Worm (Caenorhabditis elegans) whole organism, late embryonic: Measurements from ENCODE around the gene Y39A1A.21.

Experiments
- C08G9.2 ChIP-seq: sonication (generic microtip); optimal IDR thresholded peaks from 2 replicates; lab custom pipeline; 2016; ENCODE audit warnings: mild to moderate bottlenecking, missing genetic modification characterization, moderate library complexity, missing compliant biosample characterization
- Y22D7AL.16 ChIP-seq: sonication (generic microtip); optimal IDR thresholded peaks from 2 replicates; lab custom pipeline; 2016; ENCODE audit warnings: missing genetic modification characterization, missing compliant biosample characterization
- ahr-1 ChIP-seq: sonication (generic microtip); optimal IDR thresholded peaks from 2 replicates; lab custom pipeline; 2016; ENCODE audit warnings: missing genetic modification characterization, missing compliant biosample characterization
- ceh-34 ChIP-seq: sonication (generic microtip); optimal IDR thresholded peaks from 2 replicates; lab custom pipeline; 2016; ENCODE audit warnings: mild to moderate bottlenecking, missing genetic modification characterization, missing compliant biosample characterization
- elt-2 ChIP-seq: sonication (generic microtip); optimal IDR thresholded peaks from 2 replicates; lab custom pipeline; 2016; ENCODE audit warnings: missing genetic modification reagents, missing genetic modification characterization, missing compliant biosample characterization
- fkh-10 ChIP-seq: fragments of 150-350 bp; optimal IDR thresholded peaks from 2 replicates; lab custom pipeline; 2014; ENCODE audit warnings: missing biosample characterization, missing genetic modification reagents, missing genetic modification characterization
- hlh-30 ChIP-seq: sonication (generic microtip); optimal IDR thresholded peaks from 2 replicates; lab custom pipeline; 2017; ENCODE audit warnings: antibody characterized with exemption, missing genetic modification characterization, missing compliant biosample characterization; ENCODE audit not compliant: insufficient read depth
- lin-11 ChIP-seq: fragments of 200-800 bp; sonication (Bioruptor generic); optimal IDR thresholded peaks from 2 replicates; lab custom pipeline; 2018; ENCODE audit warnings: mild to moderate bottlenecking, missing genetic modification characterization, missing compliant biosample characterization

DNA sequence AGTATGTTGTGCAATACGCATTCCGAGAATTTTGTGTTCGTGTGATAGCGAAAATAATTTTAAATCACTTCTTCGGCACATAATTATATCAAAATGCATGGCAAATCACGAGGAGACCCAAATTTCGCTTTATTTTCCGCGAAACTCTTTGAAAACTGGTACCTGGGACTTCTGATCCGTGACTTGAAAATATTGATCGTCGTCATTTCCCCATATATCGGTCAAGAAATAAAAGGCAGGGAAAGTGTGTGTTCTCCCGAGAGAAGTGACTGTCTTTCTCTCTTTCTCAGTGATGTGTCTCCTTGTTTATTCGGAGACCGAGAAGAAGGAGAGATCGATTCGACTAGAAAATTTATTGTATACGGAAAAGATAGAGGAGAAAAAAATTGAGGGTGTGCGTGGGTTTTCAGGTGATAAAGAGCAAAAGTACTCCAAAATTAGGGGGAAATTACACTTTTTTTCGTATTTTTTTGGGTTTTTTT, 4.4 kb upstream of the Y39A1A.21 start, which contains the start of gene W09D10.5:
- no peak for TF ChIP-seq ceh-34
- no peak for TF ChIP-seq fkh-10 (GFP tag; lab: Kevin White, UChicago)
- no peak for TF ChIP-seq Y22D7AL.16 (tag; lab: Kevin White, UChicago)
- TF ChIP-seq elt-2 (tag; lab: Kevin White, UChicago), result no peak
- TF ChIP-seq hlh-30 (tag; lab: Kevin White, UChicago), result no peak
- TF ChIP-seq C08G9.2 (tag; lab: Kevin White, UChicago), result no peak
- no peak for TF ChIP-seq ahr-1
- TF ChIP-seq lin-11 (tag; lab: Kevin White, UChicago), result no peak
